Worm (Caenorhabditis elegans) whole organism, L1 larva: Measurements from ENCODE around the gene sra-1.

ENCODE experiments used
- ama-1 ChIP-seq: fragments of 150-350 bp; optimal IDR thresholded peaks from 2 replicates; lab custom pipeline; 2014
- ceh-90 ChIP-seq: sonication (generic microtip); optimal IDR thresholded peaks from 2 replicates; lab custom pipeline; 2016; ENCODE audit warnings: missing genetic modification characterization, missing compliant biosample characterization
- lin-15B ChIP-seq: fragments of 150-350 bp; sonication (generic microtip); optimal IDR thresholded peaks from 3 replicates; lab custom pipeline; 2014; ENCODE audit warnings: missing biosample characterization, missing genetic modification characterization
- lin-39 ChIP-seq: fragments of 150-350 bp; optimal IDR thresholded peaks from 2 replicates; lab custom pipeline; 2014; ENCODE audit warnings: missing biosample characterization, missing genetic modification reagents, missing genetic modification characterization
- nhr-20 ChIP-seq: sonication (generic microtip); optimal IDR thresholded peaks from 2 replicates; lab custom pipeline; 2016; ENCODE audit warnings: mild to moderate bottlenecking, missing genetic modification characterization, missing compliant biosample characterization
- nhr-237 ChIP-seq: fragments of 150-350 bp; optimal IDR thresholded peaks from 2 replicates; lab custom pipeline; 2014; ENCODE audit warnings: missing biosample characterization, missing genetic modification characterization
- nhr-28 ChIP-seq: fragments of 150-350 bp; optimal IDR thresholded peaks from 2 replicates; lab custom pipeline; 2014; ENCODE audit warnings: missing biosample characterization, missing genetic modification characterization
- nhr-84 ChIP-seq: sonication (generic microtip); optimal IDR thresholded peaks from 2 replicates; lab custom pipeline; 2017; ENCODE audit warnings: missing biosample characterization, missing genetic modification characterization
- skn-1 ChIP-seq: fragments of 150-350 bp; optimal IDR thresholded peaks from 2 replicates; lab custom pipeline; 2014; ENCODE audit warnings: missing biosample characterization, missing genetic modification characterization
- zag-1 ChIP-seq: fragments of 150-350 bp; optimal IDR thresholded peaks from 2 replicates; lab custom pipeline; 2014; ENCODE audit warnings: missing biosample characterization, missing genetic modification characterization
- ztf-4 ChIP-seq: fragments of 150-350 bp; optimal IDR thresholded peaks from 2 replicates; lab custom pipeline; 2014; ENCODE audit warnings: missing biosample characterization, missing genetic modification characterization

ce11 chrII:9497309-9497708, 24.2 kb downstream of the sra-1 start:
- TF ChIP-seq nhr-84 (tag; lab: Kevin White, UChicago), result no peak
- peak; percentile 16 for TF ChIP-seq zag-1 (tag; lab: Kevin White, UChicago)
- TF ChIP-seq ceh-90 (tag; lab: Kevin White, UChicago), result no peak
- TF ChIP-seq ztf-4 (tag; lab: Kevin White, UChicago), result no peak
- no peak for TF ChIP-seq skn-1 (tag; lab: Kevin White, UChicago)
- no peak for TF ChIP-seq ama-1 (lab: Kevin White, UChicago)
- TF ChIP-seq lin-15B (tag; lab: Kevin White, UChicago), result no peak
- no peak for TF ChIP-seq nhr-237 (tag; lab: Kevin White, UChicago)
- no peak for TF ChIP-seq nhr-20 (tag; lab: Kevin White, UChicago)
- TF ChIP-seq nhr-28 (tag; lab: Kevin White, UChicago), result no peak
- no peak for TF ChIP-seq lin-39 (tag; lab: Kevin White, UChicago)
